Worm (Caenorhabditis elegans): ENCODE measurements around the gene col-114.
"Not testable (repeated sequence)": the region's sequence is repeated elsewhere in the genome, so short reads cannot be mapped to it uniquely, and the experiment has no call there.

The col-114 gene

ce11 chrIV:7247243-7247642 lies 790 bp upstream of the col-114 start, which contains the start of gene D2024.1:
D2024.1 (plus strand) TSS chrIV:7247543.
- TF ChIP-seq eor-1, unc-39, ztf-4 (tag; optimal IDR thresholded peaks at IDR 0.05): not testable (repeated sequence)

- no peak for TF ChIP-seq nhr-11 (tag; optimal IDR thresholded peaks at IDR 0.05)
- no peak for TF ChIP-seq fkh-2 (tag; optimal IDR thresholded peaks at IDR 0.05)
- no peak for TF ChIP-seq lin-39 (tag; optimal IDR thresholded peaks at IDR 0.05)
- TF ChIP-seq daf-12 (tag; optimal IDR thresholded peaks at IDR 0.05): no peak
- no peak for TF ChIP-seq sea-2 (GFP tag; optimal IDR thresholded peaks at IDR 0.05)
- TF ChIP-seq nhr-76 (tag; optimal IDR thresholded peaks at IDR 0.05): no peak
- TF ChIP-seq lsy-12 (tag; optimal IDR thresholded peaks at IDR 0.05): no peak
These were observed 861 bp downstream of the col-114 start for ce11 chrIV:7245592-7245991.

- peak; percentile 88 for TF ChIP-seq nhr-76 (tag; optimal IDR thresholded peaks at IDR 0.05)
- no peak for TF ChIP-seq daf-12 (tag; optimal IDR thresholded peaks at IDR 0.05)
These were observed 2.5 kb downstream of the col-114 start, which contains the start of gene afmd-1 for ce11 chrIV:7243913-7244312. afmd-1 (plus strand) TSS chrIV:7244228.

ce11 chrIV:7242220-7242789 lies 4.1 kb downstream of the col-114 start, which contains the start of gene gstk-2:
gstk-2 (minus strand) TSS chrIV:7242270.
- TF ChIP-seq pha-4 (tag; optimal IDR thresholded peaks at IDR 0.05): peak; percentile 90
- peak; percentile 5 for TF ChIP-seq lin-39 (tag; optimal IDR thresholded peaks at IDR 0.05)
- TF ChIP-seq tbx-2 (tag; optimal IDR thresholded peaks at IDR 0.05): no peak
- TF ChIP-seq hmg-11 (tag; optimal IDR thresholded peaks at IDR 0.05): no peak
- no peak for TF ChIP-seq nhr-23 (tag; optimal IDR thresholded peaks at IDR 0.05)
- TF ChIP-seq egl-5 (tag; optimal IDR thresholded peaks at IDR 0.05): peak; percentile 2
- TF ChIP-seq nfya-1 (tag; optimal IDR thresholded peaks at IDR 0.05; ENCODE audit: insufficient read depth): peak; percentile 45
- no peak for TF ChIP-seq fos-1 (tag; optimal IDR thresholded peaks at IDR 0.05)

ce11 chrIV:7240564-7240963 lies 5.9 kb downstream of the col-114 start:
- TF ChIP-seq nhr-25 (tag; optimal IDR thresholded peaks at IDR 0.05): no peak
- peak; percentile 48 for TF ChIP-seq unc-62 (GFP tag; optimal IDR thresholded peaks at IDR 0.05)
- TF ChIP-seq mdl-1 (tag; optimal IDR thresholded peaks at IDR 0.05): no peak
- TF ChIP-seq mml-1 (tag; optimal IDR thresholded peaks at IDR 0.05): no peak

ce11 chrIV:7237668-7238214 lies 8.7 kb downstream of the col-114 start, which contains the start of gene elo-3:
elo-3 (plus strand) TSS chrIV:7237718.
- TF ChIP-seq pqm-1 (tag; optimal IDR thresholded peaks at IDR 0.05) (peak; percentile 51), elt-2 (tag; optimal IDR thresholded peaks at IDR 0.05) (peak; percentile 63), nhr-67 (tag; optimal IDR thresholded peaks at IDR 0.05) (no peak), pha-4 (tag; optimal IDR thresholded peaks at IDR 0.05) (peak; percentile 9), ztf-11 (tag; optimal IDR thresholded peaks at IDR 0.05) (no peak)

- TF ChIP-seq elt-1 (tag; optimal IDR thresholded peaks at IDR 0.05) (no peak), mml-1 (tag; optimal IDR thresholded peaks at IDR 0.05) (no peak), nhr-237 (tag; optimal IDR thresholded peaks at IDR 0.05) (no peak), fkh-10 (GFP tag; optimal IDR thresholded peaks at IDR 0.05) (no peak), nhr-23 (tag; optimal IDR thresholded peaks at IDR 0.05) (peak; percentile 34), ceh-16 (tag; optimal IDR thresholded peaks at IDR 0.05) (no peak), nhr-43 (tag; optimal IDR thresholded peaks at IDR 0.05; ENCODE audit: poor library complexity, severe bottlenecking) (peak; percentile 56), nhr-76 (tag; optimal IDR thresholded peaks at IDR 0.05) (no peak)
These were observed 10.1 kb downstream of the col-114 start for ce11 chrIV:7236248-7236772.
